Fruit fly (Drosophila melanogaster) whole organism, prepupa: Measurements from ENCODE around the gene put.
A peak's percentile ranks its signal among the peaks of the same experiment; 100 is the strongest.

Experiments used
- CG10631 ChIP-seq: fragments of 200-800 bp; sonication (Bioruptor generic); optimal IDR thresholded peaks from 2 replicates; lab custom pipeline; 2016; ENCODE audit warnings: missing biosample characterization, missing genetic modification characterization
- CG11294 ChIP-seq: fragments of 200-800 bp; sonication (Bioruptor generic); IDR thresholded peaks from 2 replicates; pipeline ENCODE4 v1.3.6; 2022; ENCODE audit warnings: missing biosample characterization, missing genetic modification characterization
- CG15336 ChIP-seq: fragments of 200-800 bp; sonication (Bioruptor generic); IDR thresholded peaks from 2 replicates; pipeline ENCODE4 v1.3.6; 2022; ENCODE audit warnings: missing biosample characterization, missing genetic modification characterization
- CG1621 ChIP-seq: fragments of 200-800 bp; sonication (Bioruptor generic); optimal IDR thresholded peaks from 3 replicates; lab custom pipeline; 2018; ENCODE audit warnings: missing biosample characterization, mild to moderate bottlenecking, missing genetic modification characterization
- CG3032 ChIP-seq: fragments of 200-800 bp; optimal IDR thresholded peaks from 2 replicates; lab custom pipeline; 2019; ENCODE audit warnings: missing biosample characterization, mild to moderate bottlenecking, missing genetic modification characterization, moderate library complexity
- CG31627 ChIP-seq: fragments of 200-800 bp; sonication (Bioruptor generic); optimal IDR thresholded peaks from 3 replicates; lab custom pipeline; 2016; ENCODE audit warnings: missing biosample characterization, missing genetic modification characterization
- CG32006 ChIP-seq: fragments of 200-800 bp; sonication (Bioruptor generic); optimal IDR thresholded peaks from 3 replicates; lab custom pipeline; 2017; ENCODE audit warnings: missing biosample characterization, mild to moderate bottlenecking, missing genetic modification characterization
- CG34406 ChIP-seq: fragments of 200-800 bp; sonication (Bioruptor generic); optimal IDR thresholded peaks from 3 replicates; lab custom pipeline; 2016; ENCODE audit warnings: missing biosample characterization, missing genetic modification characterization
- CG3919 ChIP-seq: fragments of 200-800 bp; sonication (Bioruptor generic); optimal IDR thresholded peaks from 3 replicates; lab custom pipeline; 2016; ENCODE audit warnings: missing biosample characterization, missing genetic modification characterization
- CG6163 ChIP-seq: fragments of 200-800 bp; sonication (Bioruptor generic); IDR thresholded peaks from 3 replicates; pipeline ENCODE4 v1.3.6; 2022; ENCODE audit warnings: missing biosample characterization, missing genetic modification characterization
- CG6276 ChIP-seq: fragments of 200-800 bp; sonication (Bioruptor generic); optimal IDR thresholded peaks from 2 replicates; lab custom pipeline; 2017; ENCODE audit warnings: missing biosample characterization, mild to moderate bottlenecking, missing genetic modification characterization
- CG6792 ChIP-seq: fragments of 200-800 bp; sonication (Bioruptor generic); optimal IDR thresholded peaks from 3 replicates; lab custom pipeline; 2016; ENCODE audit warnings: missing biosample characterization, missing genetic modification characterization
- CG8119 ChIP-seq: fragments of 200-800 bp; sonication (Bioruptor generic); IDR thresholded peaks from 3 replicates; pipeline ENCODE4 v1.3.6; 2022; ENCODE audit warnings: missing biosample characterization, missing genetic modification characterization
- CG8319 ChIP-seq: fragments of 200-800 bp; sonication (Bioruptor generic); optimal IDR thresholded peaks from 3 replicates; lab custom pipeline; 2016; ENCODE audit warnings: missing biosample characterization, missing genetic modification characterization
- CG8632 ChIP-seq: fragments of 200-800 bp; sonication (Bioruptor generic); optimal IDR thresholded peaks from 3 replicates; lab custom pipeline; 2016; ENCODE audit warnings: missing biosample characterization, missing genetic modification characterization
- Eip75B ChIP-seq: fragments of 200-800 bp; sonication (Bioruptor generic); optimal IDR thresholded peaks from 3 replicates; lab custom pipeline; 2016; ENCODE audit warnings: missing biosample characterization, missing genetic modification characterization
- Eip78C ChIP-seq: fragments of 200-800 bp; sonication (Bioruptor generic); peaks from one replicate; lab custom pipeline; 2016; ENCODE audit warnings: missing biosample characterization, missing genetic modification characterization
- Eip93F ChIP-seq: fragments of 200-800 bp; sonication (Bioruptor generic); optimal IDR thresholded peaks from 2 replicates; lab custom pipeline; 2016; ENCODE audit warnings: missing biosample characterization, mild to moderate bottlenecking, missing genetic modification characterization
- Ets96B ChIP-seq: fragments of 200-800 bp; optimal IDR thresholded peaks from 2 replicates; lab custom pipeline; 2019; ENCODE audit warnings: missing biosample characterization, mild to moderate bottlenecking, missing genetic modification characterization, moderate library complexity
- Hr39 ChIP-seq: fragments of 200-800 bp; sonication (Bioruptor generic); optimal IDR thresholded peaks from 2 replicates; lab custom pipeline; 2016; ENCODE audit warnings: missing biosample characterization, missing genetic modification characterization
- Hr4 ChIP-seq: fragments of 200-800 bp; sonication (Bioruptor generic); optimal IDR thresholded peaks from 3 replicates; lab custom pipeline; 2016; ENCODE audit warnings: missing biosample characterization, missing genetic modification characterization
- Lpt ChIP-seq: fragments of 200-800 bp; sonication (Bioruptor generic); optimal IDR thresholded peaks from 3 replicates; lab custom pipeline; 2016; ENCODE audit warnings: missing biosample characterization, missing genetic modification characterization
- OdsH ChIP-seq: fragments of 200-800 bp; sonication (Bioruptor generic); optimal IDR thresholded peaks from 3 replicates; lab custom pipeline; 2016; ENCODE audit warnings: missing biosample characterization, missing genetic modification characterization
- Smox ChIP-seq: fragments of 200-800 bp; sonication (Bioruptor generic); optimal IDR thresholded peaks from 3 replicates; lab custom pipeline; 2016; ENCODE audit warnings: missing biosample characterization, missing genetic modification characterization
- Sox14 ChIP-seq: fragments of 200-800 bp; sonication (Bioruptor generic); optimal IDR thresholded peaks from 3 replicates; lab custom pipeline; 2016; ENCODE audit warnings: missing biosample characterization, missing genetic modification characterization
- Sox15 ChIP-seq: fragments of 200-800 bp; sonication (Bioruptor generic); optimal IDR thresholded peaks from 3 replicates; lab custom pipeline; 2016; ENCODE audit warnings: missing biosample characterization, missing genetic modification characterization
- achi ChIP-seq: fragments of 200-800 bp; sonication (Bioruptor generic); optimal IDR thresholded peaks from 3 replicates; lab custom pipeline; 2016; ENCODE audit warnings: missing biosample characterization, missing genetic modification characterization
- acj6 ChIP-seq: fragments of 200-800 bp; sonication (Bioruptor generic); optimal IDR thresholded peaks from 3 replicates; lab custom pipeline; 2016; ENCODE audit warnings: missing biosample characterization, missing genetic modification characterization
- cyc ChIP-seq: fragments of 200-800 bp; sonication (Bioruptor generic); optimal IDR thresholded peaks from 3 replicates; lab custom pipeline; 2016; ENCODE audit warnings: missing biosample characterization, missing genetic modification characterization
- dac ChIP-seq: fragments of 200-800 bp; sonication (Bioruptor generic); optimal IDR thresholded peaks from 2 replicates; lab custom pipeline; 2017; ENCODE audit warnings: missing biosample characterization, mild to moderate bottlenecking, missing genetic modification characterization
- dsx ChIP-seq: fragments of 200-800 bp; optimal IDR thresholded peaks from 3 replicates; lab custom pipeline; 2019; ENCODE audit warnings: missing biosample characterization, mild to moderate bottlenecking, missing genetic modification characterization, moderate library complexity; ENCODE audit not compliant: poor library complexity, severe bottlenecking
- eg ChIP-seq: fragments of 200-800 bp; sonication (Bioruptor generic); IDR thresholded peaks from 3 replicates; pipeline ENCODE4 v1.3.6; 2022; ENCODE audit warnings: missing biosample characterization, missing genetic modification characterization
- esn ChIP-seq: fragments of 200-800 bp; sonication (Bioruptor generic); optimal IDR thresholded peaks from 2 replicates; lab custom pipeline; 2016; ENCODE audit warnings: missing biosample characterization, mild to moderate bottlenecking, missing genetic modification characterization, moderate library complexity
- fkh ChIP-seq: fragments of 200-800 bp; sonication (Bioruptor generic); optimal IDR thresholded peaks from 3 replicates; lab custom pipeline; 2017; ENCODE audit warnings: missing biosample characterization, mild to moderate bottlenecking, missing genetic modification characterization, moderate library complexity
- lz ChIP-seq: fragments of 200-800 bp; sonication (Bioruptor generic); optimal IDR thresholded peaks from 3 replicates; lab custom pipeline; 2016; ENCODE audit warnings: missing biosample characterization, missing genetic modification characterization
- pdm3 ChIP-seq: fragments of 200-800 bp; sonication (Bioruptor generic); optimal IDR thresholded peaks from 3 replicates; lab custom pipeline; 2016; ENCODE audit warnings: missing biosample characterization, missing genetic modification characterization
- salr ChIP-seq, 2 experiments: fragments of 200-800 bp; sonication (Bioruptor generic); optimal IDR thresholded peaks; 3 replicates each; lab custom pipeline; 2016 to 2018; ENCODE audit warnings: missing biosample characterization in 2 of 2, missing genetic modification characterization in 2 of 2, mild to moderate bottlenecking in 1 of 2
- spab ChIP-seq: fragments of 200-800 bp; sonication (Bioruptor generic); optimal IDR thresholded peaks from 2 replicates; lab custom pipeline; 2017; ENCODE audit warnings: missing biosample characterization, mild to moderate bottlenecking, missing genetic modification characterization, missing genetic modification reagents
- ss ChIP-seq, 2 experiments: fragments of 200-800 bp; sonication (Bioruptor generic); optimal IDR thresholded peaks; 2 replicates in 1 of 2; 3 replicates in 1 of 2; lab custom pipeline; 2017 to 2018; ENCODE audit warnings: mild to moderate bottlenecking in 2 of 2, missing biosample characterization in 2 of 2, missing genetic modification characterization in 2 of 2, moderate library complexity in 1 of 2
- svp ChIP-seq: fragments of 200-800 bp; sonication (Bioruptor generic); peaks from one replicate; lab custom pipeline; 2016; ENCODE audit warnings: missing biosample characterization, missing genetic modification characterization
- topi ChIP-seq: fragments of 200-800 bp; sonication (Bioruptor generic); optimal IDR thresholded peaks from 3 replicates; lab custom pipeline; 2016; ENCODE audit warnings: missing biosample characterization, missing genetic modification characterization

Gene put

DNA sequence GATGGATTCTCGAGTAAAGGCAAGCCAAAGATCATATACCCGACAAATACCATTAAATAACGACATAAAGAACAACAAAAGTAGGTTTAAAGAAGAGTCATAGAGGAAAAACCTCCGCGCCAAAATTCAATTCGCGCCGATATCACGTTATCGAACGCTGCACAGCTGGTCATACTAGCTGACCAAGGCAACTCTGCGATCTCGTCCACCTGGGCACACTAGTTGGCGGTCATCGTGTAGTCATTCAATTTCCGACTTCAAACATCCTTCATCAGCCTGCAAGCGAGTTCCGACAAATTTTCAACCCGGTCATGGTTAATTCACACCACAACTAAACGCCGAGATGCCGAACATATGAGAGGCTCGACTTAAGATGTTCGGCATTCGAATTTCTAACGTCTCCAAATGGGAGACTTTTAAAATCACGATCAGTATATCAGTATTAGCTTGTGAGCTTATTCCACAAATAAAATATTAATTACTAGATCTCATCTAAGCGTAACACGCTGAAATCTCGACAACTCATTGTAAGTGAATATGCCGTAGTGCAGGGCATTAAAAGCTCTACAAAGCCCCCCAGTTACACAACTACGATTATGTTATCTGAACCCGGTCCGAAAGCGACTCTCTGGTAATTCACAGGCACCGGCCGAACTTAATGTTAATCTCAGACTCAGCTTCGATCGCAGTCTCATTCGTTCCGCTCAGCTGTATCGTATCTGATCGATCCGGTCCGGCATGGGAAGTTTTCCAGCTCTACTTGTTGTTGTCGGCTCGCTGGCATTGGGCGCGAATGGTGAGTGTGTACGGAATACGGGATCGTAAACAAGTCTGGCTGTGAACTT is 31.5 kb upstream of the put start, which contains the start of gene CG3505 (continued):
- TF ChIP-seq dsx (GFP tag; lab: Kevin White, UChicago) (peak; percentile 27), Lpt (GFP tag; lab: Kevin White, UChicago) (peak; percentile 4), CG6163 (GFP tag; lab: Robert Waterston, UW) (peak; percentile 63), achi (GFP tag; lab: Kevin White, UChicago) (peak; percentile 12), CG34406 (GFP tag; lab: Kevin White, UChicago) (peak; percentile 20), CG8119 (GFP tag; lab: Robert Waterston, UW) (peak; percentile 67), Hr4 (GFP tag; lab: Kevin White, UChicago) (no peak), topi (peak; percentile 20), CG11294 (peak; percentile 41; the same call in 1 of the 2 replicates), Hr39 (GFP tag; lab: Kevin White, UChicago) (no peak), dac (GFP tag; lab: Kevin White, UChicago) (no peak), CG3919 (GFP tag; lab: Kevin White, UChicago) (peak; percentile 24), spab (no peak), CG6792 (peak; percentile 42), Sox15 (GFP tag; lab: Kevin White, UChicago) (peak; percentile 16), salr (GFP tag; optimal IDR thresholded peaks at IDR 0.05; lab: Kevin White, UChicago) (no peak), Sox14 (GFP tag; lab: Kevin White, UChicago) (peak; percentile 21), cyc (GFP tag; lab: Kevin White, UChicago) (no peak), ss (GFP tag; optimal IDR thresholded peaks at IDR 0.05; lab: Kevin White, UChicago) (peak in 1 of 2 experiments; percentile 61), CG6276 (GFP tag; lab: Kevin White, UChicago) (no peak)

dm6 chr3R:14655912-14656700 is 30.6 kb upstream of the put start:
- TF ChIP-seq lz (GFP tag; lab: Kevin White, UChicago): peak; percentile 4
- peak; percentile 38 for TF ChIP-seq CG10631 (GFP tag; lab: Kevin White, UChicago)
- peak; percentile 43 for TF ChIP-seq fkh (GFP tag; lab: Kevin White, UChicago)
- TF ChIP-seq Sox15 (GFP tag; lab: Kevin White, UChicago): no peak
- TF ChIP-seq esn: peak; percentile 4
- no peak for TF ChIP-seq Smox (GFP tag; lab: Kevin White, UChicago)
- TF ChIP-seq dac (GFP tag; lab: Kevin White, UChicago): peak; percentile 12
- TF ChIP-seq Eip78C (GFP tag; lab: Kevin White, UChicago): peak; percentile 87
- TF ChIP-seq CG3919 (GFP tag; lab: Kevin White, UChicago): peak; percentile 46
- peak; percentile 53 for TF ChIP-seq Hr4 (GFP tag; lab: Kevin White, UChicago)
- no peak for TF ChIP-seq CG8632 (GFP tag; lab: Kevin White, UChicago)
- TF ChIP-seq CG8119 (GFP tag; lab: Robert Waterston, UW): peak; percentile 73
- TF ChIP-seq CG32006 (GFP tag; lab: Kevin White, UChicago): peak; percentile 64
- 0 out of 3 replicates have a peak, but pooled peaks have one; percentile 25 for TF ChIP-seq CG6163 (GFP tag; lab: Robert Waterston, UW)
- TF ChIP-seq CG31627: no peak
- peak; percentile 33 for TF ChIP-seq OdsH (GFP tag; lab: Kevin White, UChicago)
- TF ChIP-seq pdm3: peak; percentile 37
- TF ChIP-seq spab: no peak
- peak; percentile 16 for TF ChIP-seq acj6 (GFP tag; lab: Kevin White, UChicago)
- peak; percentile 35 for TF ChIP-seq Sox14 (GFP tag; lab: Kevin White, UChicago)
- TF ChIP-seq CG1621 (tag; lab: Kevin White, UChicago): no peak
- peak; percentile 33 for TF ChIP-seq Ets96B (tag; lab: Kevin White, UChicago)
- peak; percentile 50 for TF ChIP-seq CG6276 (GFP tag; lab: Kevin White, UChicago)
- peak; percentile 12 for TF ChIP-seq achi (GFP tag; lab: Kevin White, UChicago)
- TF ChIP-seq CG15336 (GFP tag; lab: Robert Waterston, UW): peak; percentile 45; the same call in 1 of the 2 replicates
- TF ChIP-seq CG8319: no peak
- peak; percentile 55 for TF ChIP-seq svp (GFP tag; lab: Kevin White, UChicago)
- TF ChIP-seq CG6792: peak; percentile 0
- TF ChIP-seq CG3032 (tag; lab: Kevin White, UChicago): peak; percentile 39
- peak in 1 of 2 experiments; percentile 18 for TF ChIP-seq ss (GFP tag; optimal IDR thresholded peaks at IDR 0.05; lab: Kevin White, UChicago)
- TF ChIP-seq eg (GFP tag; lab: Robert Waterston, UW): peak; percentile 39; the same call in 1 of the 3 replicates
- peak; percentile 40 for TF ChIP-seq topi
- no peak for TF ChIP-seq Eip93F
- TF ChIP-seq Eip75B: peak; percentile 27
- no peak; the same call in 1 of the 2 replicates for TF ChIP-seq CG11294
- peak; percentile 36 for TF ChIP-seq dsx (GFP tag; lab: Kevin White, UChicago)
